Worm (Caenorhabditis elegans): ENCODE data around the gene Y73F8A.32.

DNA sequence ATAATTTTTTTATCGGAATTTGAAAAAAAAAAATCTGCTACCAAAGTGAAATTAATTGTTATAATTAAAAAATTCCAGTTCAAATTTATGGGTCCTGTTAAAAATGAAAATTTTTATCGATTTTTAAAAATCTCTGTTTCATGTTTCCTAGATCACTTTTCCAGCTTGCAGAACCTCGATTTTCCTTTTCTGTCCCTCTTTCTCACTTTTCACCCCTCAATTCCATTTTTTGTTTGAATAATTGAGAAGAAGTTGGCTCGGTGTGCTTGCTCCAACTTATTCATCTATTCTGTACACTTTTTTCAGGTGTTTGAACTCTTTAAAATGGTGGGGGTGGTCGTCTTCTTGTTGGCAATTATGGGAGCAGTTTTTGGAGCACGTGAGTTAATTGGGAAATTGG is 24.0 kb downstream of the Y73F8A.32 start, which contains the start of gene acr-24:
- TF ChIP-seq nhr-28 (tag; optimal IDR thresholded peaks at IDR 0.05) (no peak), nhr-11 (tag; optimal IDR thresholded peaks at IDR 0.05) (no peak), pha-4 (GFP tag; IDR thresholded peaks at IDR 0.05) (no peak), pha-4 (tag; optimal IDR thresholded peaks at IDR 0.05) (no peak), mep-1 (tag; optimal IDR thresholded peaks at IDR 0.05) (no peak), php-3 (GFP tag; IDR thresholded peaks at IDR 0.05) (no peak), ceh-62 (tag; optimal IDR thresholded peaks at IDR 0.05) (no peak), hlh-30 (tag; optimal IDR thresholded peaks at IDR 0.05; ENCODE audit: insufficient read depth) (no peak), daf-12 (tag; optimal IDR thresholded peaks at IDR 0.05) (no peak), nhr-76 (tag; optimal IDR thresholded peaks at IDR 0.05) (no peak), snpc-4 (tag; optimal IDR thresholded peaks at IDR 0.05) (no peak)
